Worm (Caenorhabditis elegans): Measurements from ENCODE around the gene F35E8.7.
"Not testable (repeated sequence)": the region's sequence is repeated elsewhere in the genome, so short reads cannot be mapped to it uniquely, and the experiment has no call there.

The F35E8.7 gene

ce11 chrV:15905530-15905929, 8.3 kb upstream of the F35E8.7 start, which contains the start of the genes F35E8.1 and F35E8.2:
TSS of gene F35E8.1 (minus strand) at chrV:15905630.
TSS of gene F35E8.2 (plus strand) at chrV:15905661.
- TF ChIP-seq daf-16 (GFP tag; optimal IDR thresholded peaks at IDR 0.05), result not testable (repeated sequence)
- peak; percentile 46 for TF ChIP-seq daf-16 (tag; optimal IDR thresholded peaks at IDR 0.05)
- TF ChIP-seq dmd-6 (GFP tag; IDR thresholded peaks at IDR 0.05), result 0 out of 2 replicates have a peak, but pooled peaks have one; percentile 14

- TF ChIP-seq saeg-2 (GFP tag; IDR thresholded peaks at IDR 0.05) (no peak), F26F4.8 (GFP tag; conservative IDR thresholded peaks at IDR 0.05) (no peak), gei-8 (GFP tag; optimal IDR thresholded peaks at IDR 0.05) (no peak), nhr-237 (tag; optimal IDR thresholded peaks at IDR 0.05) (no peak), mxl-3 (GFP tag; optimal IDR thresholded peaks at IDR 0.05) (no peak), vab-7 (GFP tag; IDR thresholded peaks at IDR 0.05) (no peak), F44E2.7 (GFP tag; IDR thresholded peaks at IDR 0.05) (no peak), php-3 (GFP tag; IDR thresholded peaks at IDR 0.05) (no peak), zip-11 (GFP tag; IDR thresholded peaks at IDR 0.05) (no peak), nhr-77 (tag; optimal IDR thresholded peaks at IDR 0.05) (no peak), hmg-1.1 (GFP tag; IDR thresholded peaks at IDR 0.05) (no peak), nhr-48 (tag; optimal IDR thresholded peaks at IDR 0.05) (no peak), ceh-28 (tag; optimal IDR thresholded peaks at IDR 0.05) (no peak), set-16 (GFP tag; IDR thresholded peaks at IDR 0.05) (no peak), dmd-6 (GFP tag; IDR thresholded peaks at IDR 0.05) (no peak)
These were observed 2.0 kb upstream of the F35E8.7 start, which contains the start of gene F35E8.6 for ce11 chrV:15911848-15912247. TSS of gene F35E8.6 (plus strand) at chrV:15912148.

- TF ChIP-seq set-16 (GFP tag; IDR thresholded peaks at IDR 0.05) (peak; percentile 58), madf-5 (GFP tag; IDR thresholded peaks at IDR 0.05) (no peak), Y105C5A.15 (GFP tag; IDR thresholded peaks at IDR 0.05) (no peak), nhr-77 (tag; optimal IDR thresholded peaks at IDR 0.05) (no peak), nhr-11 (tag; optimal IDR thresholded peaks at IDR 0.05) (no peak), zfp-2 (tag; optimal IDR thresholded peaks at IDR 0.05) (no peak)
These were observed 1.1 kb upstream of the F35E8.7 start for ce11 chrV:15912677-15913076.

ce11 chrV:15914774-15915173, 960 bp downstream of the F35E8.7 start:
- TF ChIP-seq F10B5.3 (tag; optimal IDR thresholded peaks at IDR 0.05) (no peak), spr-1 (tag; optimal IDR thresholded peaks at IDR 0.05) (no peak), nhr-237 (tag; optimal IDR thresholded peaks at IDR 0.05) (no peak), set-16 (GFP tag; IDR thresholded peaks at IDR 0.05) (peak; percentile 57), nhr-6 (tag; optimal IDR thresholded peaks at IDR 0.05) (no peak), dmd-8 (GFP tag; IDR thresholded peaks at IDR 0.05) (0 out of 2 replicates have a peak, but pooled peaks have one; percentile 23), lin-39 (tag; optimal IDR thresholded peaks at IDR 0.05) (no peak), mxl-3 (GFP tag; optimal IDR thresholded peaks at IDR 0.05) (no peak), mdt-29 (GFP tag; IDR thresholded peaks at IDR 0.05) (no peak)

ce11 chrV:15915307-15915706, 1.5 kb downstream of the F35E8.7 start:
- peak in 1 of 2 experiments; percentile 92 for TF ChIP-seq unc-62 (GFP tag; optimal IDR thresholded peaks at IDR 0.05 in 1 of 2)
- no peak for TF ChIP-seq unc-62 (tag; optimal IDR thresholded peaks at IDR 0.05)
- no peak for TF ChIP-seq hif-1 (tag; optimal IDR thresholded peaks at IDR 0.05)
- TF ChIP-seq egl-27 (tag; optimal IDR thresholded peaks at IDR 0.05), result no peak

ce11 chrV:15915919-15916318, 2.1 kb downstream of the F35E8.7 start, which contains the start of gene gst-38:
TSS of gene gst-38 (minus strand) at chrV:15916070.
- TF ChIP-seq zfp-3 (GFP tag; conservative IDR thresholded peaks at IDR 0.05), result no peak
- peak; percentile 32 for TF ChIP-seq hlh-11 (tag; optimal IDR thresholded peaks at IDR 0.05)
- no peak for TF ChIP-seq nhr-102 (tag; optimal IDR thresholded peaks at IDR 0.05)
- no peak for TF ChIP-seq zfp-2 (tag; optimal IDR thresholded peaks at IDR 0.05)
- no peak for TF ChIP-seq mdl-1 (tag; optimal IDR thresholded peaks at IDR 0.05)
- TF ChIP-seq zip-11 (GFP tag; IDR thresholded peaks at IDR 0.05), result no peak
- TF ChIP-seq lin-15B (tag; optimal IDR thresholded peaks at IDR 0.05), result no peak
- TF ChIP-seq lin-1 (GFP tag; IDR thresholded peaks at IDR 0.05), result 0 out of 2 replicates have a peak, but pooled peaks have one; percentile 18
- TF ChIP-seq unc-130 (GFP tag; optimal IDR thresholded peaks at IDR 0.05), result no peak
- TF ChIP-seq dmd-9 (GFP tag; IDR thresholded peaks at IDR 0.05), result no peak
- TF ChIP-seq pqm-1 (tag; optimal IDR thresholded peaks at IDR 0.05), result peak; percentile 72
- TF ChIP-seq mxl-3 (GFP tag; optimal IDR thresholded peaks at IDR 0.05), result peak; percentile 51
- TF ChIP-seq mes-2 (tag; optimal IDR thresholded peaks at IDR 0.05; ENCODE audit: poor library complexity, severe bottlenecking), result no peak
- no peak for TF ChIP-seq hlh-30 (tag; optimal IDR thresholded peaks at IDR 0.05; ENCODE audit: insufficient read depth)
- no peak for TF ChIP-seq lin-13 (GFP tag; optimal IDR thresholded peaks at IDR 0.05)
